Fruit fly (Drosophila melanogaster) whole organism, embryonic: Measurements from ENCODE around the gene Glys.

Experiments
- Aef1 ChIP-seq: fragments of 200-800 bp; sonication (Bioruptor generic); IDR thresholded peaks from 3 replicates; pipeline ENCODE4 v1.3.6; 2022; ENCODE audit warnings: missing biosample characterization, missing genetic modification characterization
- Antp ChIP-seq: fragments of 200-800 bp; sonication (Bioruptor generic); optimal IDR thresholded peaks from 3 replicates; lab custom pipeline; 2016; ENCODE audit warnings: missing biosample characterization, missing genetic modification characterization
- B-H2 ChIP-seq: fragments of 200-800 bp; sonication (Bioruptor generic); optimal IDR thresholded peaks from 2 replicates; lab custom pipeline; 2018; ENCODE audit warnings: missing biosample characterization, mild to moderate bottlenecking, missing genetic modification characterization
- CG10462 ChIP-seq: fragments of 200-800 bp; sonication (Bioruptor generic); optimal IDR thresholded peaks from 2 replicates; lab custom pipeline; 2016; ENCODE audit warnings: missing biosample characterization, missing genetic modification characterization
- CG10654 ChIP-seq: fragments of 200-800 bp; sonication (Bioruptor generic); optimal IDR thresholded peaks from 2 replicates; lab custom pipeline; 2016; ENCODE audit warnings: missing biosample characterization, missing genetic modification characterization
- CG10959 ChIP-seq: fragments of 200-800 bp; sonication (Bioruptor generic); IDR thresholded peaks from 2 replicates; pipeline ENCODE4 v1.3.6; 2022; ENCODE audit warnings: missing biosample characterization, missing genetic modification characterization
- CG14965 ChIP-seq: fragments of 200-800 bp; sonication (Bioruptor generic); optimal IDR thresholded peaks from 2 replicates; lab custom pipeline; 2016; ENCODE audit warnings: missing biosample characterization, missing genetic modification characterization, borderline replicate concordance
- CG17568 ChIP-seq: fragments of 200-800 bp; sonication (Bioruptor generic); optimal IDR thresholded peaks from 2 replicates; lab custom pipeline; 2018; ENCODE audit warnings: missing biosample characterization, mild to moderate bottlenecking, missing genetic modification characterization, moderate library complexity
- CG2120 ChIP-seq: fragments of 200-800 bp; sonication (Bioruptor generic); optimal IDR thresholded peaks from 3 replicates; lab custom pipeline; 2016; ENCODE audit warnings: missing biosample characterization, missing genetic modification characterization
- CG34224 ChIP-seq: fragments of 200-800 bp; sonication (Bioruptor generic); IDR thresholded peaks from 3 replicates; pipeline ENCODE4 v1.3.6; 2022; ENCODE audit warnings: missing biosample characterization, missing genetic modification characterization; ENCODE audit not compliant: partially characterized antibody
- CG42726 ChIP-seq: fragments of 200-800 bp; sonication (Bioruptor generic); IDR thresholded peaks from 2 replicates; pipeline ENCODE4 v1.3.6; 2022; ENCODE audit warnings: missing biosample characterization, missing genetic modification characterization; ENCODE audit not compliant: partially characterized antibody
- CG43689 ChIP-seq: fragments of 200-800 bp; sonication (Bioruptor generic); IDR thresholded peaks from 2 replicates; pipeline ENCODE4 v1.3.6; 2022; ENCODE audit warnings: missing biosample characterization, missing genetic modification characterization
- CG4617 ChIP-seq: fragments of 200-800 bp; sonication (Bioruptor generic); optimal IDR thresholded peaks from 3 replicates; lab custom pipeline; 2016; ENCODE audit warnings: missing biosample characterization, missing genetic modification characterization, borderline replicate concordance
- CG6654 ChIP-seq: fragments of 200-800 bp; sonication (Bioruptor generic); optimal IDR thresholded peaks from 2 replicates; lab custom pipeline; 2017; ENCODE audit warnings: missing biosample characterization, mild to moderate bottlenecking, missing genetic modification characterization
- CG6854 ChIP-seq: fragments of 200-800 bp; sonication (Bioruptor generic); optimal IDR thresholded peaks from 3 replicates; lab custom pipeline; 2017; ENCODE audit warnings: missing biosample characterization, mild to moderate bottlenecking, missing genetic modification characterization
- CG7745 ChIP-seq: fragments of 200-800 bp; sonication (Bioruptor generic); optimal IDR thresholded peaks from 2 replicates; lab custom pipeline; 2018; ENCODE audit warnings: missing biosample characterization, mild to moderate bottlenecking, missing genetic modification characterization, moderate library complexity
- CG9727 ChIP-seq: fragments of 200-800 bp; sonication (Bioruptor generic); optimal IDR thresholded peaks from 3 replicates; lab custom pipeline; 2017; ENCODE audit warnings: missing biosample characterization, mild to moderate bottlenecking, missing genetic modification characterization
- CoRest ChIP-seq: fragments of 200-800 bp; sonication (Bioruptor generic); optimal IDR thresholded peaks from 3 replicates; lab custom pipeline; 2018; ENCODE audit warnings: missing biosample characterization, mild to moderate bottlenecking, missing genetic modification characterization, moderate library complexity
- Dbx ChIP-seq: fragments of 200-800 bp; sonication (Bioruptor generic); IDR thresholded peaks from 3 replicates; pipeline ENCODE4 v1.3.6; 2022; ENCODE audit warnings: missing biosample characterization, missing genetic modification characterization
- Deaf1 ChIP-seq: fragments of 200-800 bp; optimal IDR thresholded peaks from 3 replicates; lab custom pipeline; 2019; ENCODE audit warnings: missing biosample characterization, mild to moderate bottlenecking, missing genetic modification characterization, moderate library complexity
- Dll ChIP-seq: fragments of 200-800 bp; sonication (Bioruptor generic); IDR thresholded peaks from 4 replicates; pipeline ENCODE4 v1.3.6; 2022; ENCODE audit warnings: missing biosample characterization, missing genetic modification characterization; ENCODE audit not compliant: partially characterized antibody
- Dref ChIP-seq: fragments of 200-800 bp; sonication (Bioruptor generic); IDR thresholded peaks from 2 replicates; pipeline ENCODE4 v1.3.6; 2022; ENCODE audit warnings: missing biosample characterization, missing genetic modification characterization
- E2f1 ChIP-seq: fragments of 200-800 bp; sonication (Bioruptor generic); IDR thresholded peaks from 2 replicates; pipeline ENCODE4 v1.3.6; 2022; ENCODE audit warnings: missing biosample characterization, missing genetic modification characterization
- Eip74EF ChIP-seq, 2 experiments: fragments of 200-800 bp in 1 of 2; fragments of >200 bp in 1 of 2; sonication (Bioruptor generic) in 1 of 2; optimal IDR thresholded peaks; 2 replicates each; lab custom pipeline; 2017 to 2019; ENCODE audit warnings: missing biosample characterization in 2 of 2, missing genetic modification characterization in 2 of 2, mild to moderate bottlenecking in 1 of 2, moderate library complexity in 1 of 2
- Fer3 ChIP-seq: fragments of 200-800 bp; sonication (Bioruptor generic); optimal IDR thresholded peaks from 2 replicates; lab custom pipeline; 2018; ENCODE audit warnings: missing biosample characterization, mild to moderate bottlenecking, missing genetic modification characterization, moderate library complexity
- H2.0 ChIP-seq: fragments of 200-800 bp; sonication (Bioruptor generic); IDR thresholded peaks from 2 replicates; pipeline ENCODE4 v1.3.6; 2022; ENCODE audit warnings: missing biosample characterization, missing genetic modification characterization
- Hmx ChIP-seq: fragments of 200-800 bp; sonication (Bioruptor generic); optimal IDR thresholded peaks from 2 replicates; lab custom pipeline; 2016; ENCODE audit warnings: missing biosample characterization, missing genetic modification characterization
- Hr3 ChIP-seq: fragments of 200-800 bp; sonication (Bioruptor generic); optimal IDR thresholded peaks from 3 replicates; lab custom pipeline; 2016; ENCODE audit warnings: missing biosample characterization, missing genetic modification characterization
- Max ChIP-seq: fragments of 200-800 bp; sonication (Bioruptor generic); optimal IDR thresholded peaks from 2 replicates; lab custom pipeline; 2016; ENCODE audit warnings: missing biosample characterization, mild to moderate bottlenecking, missing genetic modification characterization
- Ptx1 ChIP-seq: fragments of 200-800 bp; sonication (Bioruptor generic); IDR thresholded peaks from 2 replicates; pipeline ENCODE4 v1.3.6; 2022; ENCODE audit warnings: missing biosample characterization, missing genetic modification characterization
- Side ChIP-seq: fragments of 200-800 bp; sonication (Bioruptor generic); optimal IDR thresholded peaks from 2 replicates; lab custom pipeline; 2016; ENCODE audit warnings: missing biosample characterization, missing genetic modification characterization
- Sox100B ChIP-seq: fragments of 200-800 bp; sonication (Bioruptor generic); optimal IDR thresholded peaks from 3 replicates; lab custom pipeline; 2018; ENCODE audit warnings: missing biosample characterization, mild to moderate bottlenecking, missing genetic modification characterization
- Sox102F ChIP-seq: fragments of 200-800 bp; sonication (Bioruptor generic); optimal IDR thresholded peaks from 2 replicates; lab custom pipeline; 2018; ENCODE audit warnings: missing biosample characterization, mild to moderate bottlenecking, missing genetic modification characterization, moderate library complexity
- Spps ChIP-seq: fragments of 200-800 bp; sonication (Bioruptor generic); optimal IDR thresholded peaks from 2 replicates; lab custom pipeline; 2018; ENCODE audit warnings: missing biosample characterization, mild to moderate bottlenecking, missing genetic modification characterization
- ac ChIP-seq: fragments of 200-800 bp; sonication (Bioruptor generic); optimal IDR thresholded peaks from 3 replicates; lab custom pipeline; 2017; ENCODE audit warnings: missing biosample characterization, mild to moderate bottlenecking, missing genetic modification characterization
- ap ChIP-seq: fragments of 200-800 bp; sonication (Bioruptor generic); IDR thresholded peaks from 2 replicates; pipeline ENCODE4 v1.3.6; 2022; ENCODE audit warnings: missing biosample characterization, missing genetic modification characterization
- chif ChIP-seq, 2 experiments: fragments of 200-800 bp; sonication (Bioruptor generic); optimal IDR thresholded peaks; 3 replicates each; lab custom pipeline; 2016; ENCODE audit warnings: missing biosample characterization in 2 of 2, missing genetic modification characterization in 2 of 2
- danr ChIP-seq: fragments of 200-800 bp; sonication (Bioruptor generic); IDR thresholded peaks from 2 replicates; pipeline ENCODE4 v1.3.6; 2022; ENCODE audit warnings: missing biosample characterization, missing genetic modification characterization
- emc ChIP-seq: fragments of 200-800 bp; sonication (Bioruptor generic); optimal IDR thresholded peaks from 2 replicates; lab custom pipeline; 2016; ENCODE audit warnings: missing biosample characterization, missing genetic modification characterization
- fru ChIP-seq: fragments of >200 bp; optimal IDR thresholded peaks from 2 replicates; lab custom pipeline; 2017
- gem ChIP-seq: fragments of 200-800 bp; sonication (Bioruptor generic); optimal IDR thresholded peaks from 2 replicates; lab custom pipeline; 2019; ENCODE audit warnings: missing biosample characterization, mild to moderate bottlenecking, missing genetic modification characterization, moderate library complexity
- ind ChIP-seq: fragments of 200-800 bp; sonication (Bioruptor generic); optimal IDR thresholded peaks from 3 replicates; lab custom pipeline; 2016; ENCODE audit warnings: missing biosample characterization, missing genetic modification characterization
- jing ChIP-seq: fragments of 200-800 bp; sonication (Bioruptor generic); optimal IDR thresholded peaks from 2 replicates; lab custom pipeline; 2018; ENCODE audit warnings: missing biosample characterization, mild to moderate bottlenecking, missing genetic modification characterization
- kah ChIP-seq: fragments of 200-800 bp; sonication (Bioruptor generic); optimal IDR thresholded peaks from 2 replicates; lab custom pipeline; 2018; ENCODE audit warnings: missing biosample characterization, mild to moderate bottlenecking, missing genetic modification characterization
- klu ChIP-seq: fragments of 200-800 bp; sonication (Bioruptor generic); IDR thresholded peaks from 2 replicates; pipeline ENCODE4 v1.3.6; 2022; ENCODE audit warnings: missing biosample characterization, missing genetic modification characterization
- repo ChIP-seq: fragments of 200-800 bp; sonication (Bioruptor generic); optimal IDR thresholded peaks from 2 replicates; lab custom pipeline; 2016; ENCODE audit warnings: missing biosample characterization, missing genetic modification characterization
- sens-2 ChIP-seq: fragments of 200-800 bp; sonication (Bioruptor generic); IDR thresholded peaks from 2 replicates; pipeline ENCODE4 v1.3.6; 2022; ENCODE audit warnings: missing biosample characterization, missing genetic modification characterization
- seq ChIP-seq: fragments of 200-800 bp; sonication (Bioruptor generic); IDR thresholded peaks from 2 replicates; pipeline ENCODE4 v1.3.6; 2022; ENCODE audit warnings: missing biosample characterization, missing genetic modification characterization
- sna ChIP-seq: fragments of 200-800 bp; sonication (Bioruptor generic); IDR thresholded peaks from 2 replicates; pipeline ENCODE4 v1.3.6; 2022; ENCODE audit warnings: missing biosample characterization, missing genetic modification characterization; ENCODE audit not compliant: partially characterized antibody
- toy ChIP-seq: fragments of 200-800 bp; sonication (Bioruptor generic); IDR thresholded peaks from 2 replicates; pipeline ENCODE4 v1.3.6; 2022; ENCODE audit warnings: missing biosample characterization, missing genetic modification characterization

Glys gene

dm6 chr3R:15114465-15115228 lies 32.7 kb downstream of the Glys start (continued):
- TF ChIP-seq gem (tag; lab: Kevin White, UChicago): peak; percentile 67
- TF ChIP-seq repo (GFP tag; lab: Kevin White, UChicago): no peak
- no peak for TF ChIP-seq CG7745 (tag; lab: Kevin White, UChicago)
- TF ChIP-seq Dll (GFP tag; lab: Robert Waterston, UW): no peak
- TF ChIP-seq Hmx (GFP tag; lab: Kevin White, UChicago): no peak
- TF ChIP-seq Dref: no peak
- TF ChIP-seq Eip74EF (GFP tag; optimal IDR thresholded peaks at IDR 0.05; lab: Kevin White, UChicago): peak in 1 of 2 experiments; percentile 61
- no peak for TF ChIP-seq CG2120 (GFP tag; lab: Kevin White, UChicago)
- no peak for TF ChIP-seq emc (GFP tag; lab: Kevin White, UChicago)
- TF ChIP-seq Ptx1 (GFP tag; lab: Robert Waterston, UW): no peak
- TF ChIP-seq Side (GFP tag; lab: Kevin White, UChicago): no peak
- TF ChIP-seq klu: no peak
- no peak for TF ChIP-seq danr (GFP tag; lab: Robert Waterston, UW)
- no peak for TF ChIP-seq seq (GFP tag; lab: Robert Waterston, UW)
- TF ChIP-seq CG6854: no peak
- no peak for TF ChIP-seq sna (GFP tag; lab: Robert Waterston, UW)
- peak; percentile 60 for TF ChIP-seq Sox102F (GFP tag; lab: Kevin White, UChicago)
- no peak for TF ChIP-seq CG10959 (GFP tag; lab: Robert Waterston, UW)
- TF ChIP-seq ap (GFP tag; lab: Robert Waterston, UW): no peak
- no peak for TF ChIP-seq H2.0
- TF ChIP-seq Aef1 (GFP tag; lab: Robert Waterston, UW): no peak
- TF ChIP-seq B-H2 (GFP tag; lab: Kevin White, UChicago): no peak
- TF ChIP-seq Antp (GFP tag; lab: Kevin White, UChicago): no peak
- TF ChIP-seq ac (GFP tag; lab: Kevin White, UChicago): no peak
- peak; percentile 4 for TF ChIP-seq CG10654 (GFP tag; lab: Kevin White, UChicago)
- TF ChIP-seq E2f1 (GFP tag; lab: Robert Waterston, UW): no peak
- TF ChIP-seq Hr3: no peak
- TF ChIP-seq Deaf1 (tag; lab: Kevin White, UChicago): no peak
- TF ChIP-seq CG9727 (GFP tag; lab: Kevin White, UChicago): peak; percentile 43
- TF ChIP-seq Sox100B: peak; percentile 77
- no peak for TF ChIP-seq CG14965 (GFP tag; lab: Kevin White, UChicago)
- no peak for TF ChIP-seq Max
- no peak for TF ChIP-seq fru (lab: Kevin White, UChicago)
- no peak for TF ChIP-seq Spps
- no peak for TF ChIP-seq jing (GFP tag; lab: Kevin White, UChicago)
- no peak for TF ChIP-seq CG42726 (GFP tag; lab: Robert Waterston, UW)
- no peak for TF ChIP-seq CG17568
- no peak for TF ChIP-seq Fer3
- TF ChIP-seq Dbx (GFP tag; lab: Robert Waterston, UW): no peak
- no peak for TF ChIP-seq CG10462 (GFP tag; lab: Kevin White, UChicago)
- peak; percentile 31 for TF ChIP-seq CG6654 (GFP tag; lab: Kevin White, UChicago)
- no peak for TF ChIP-seq kah (GFP tag; lab: Kevin White, UChicago)
- no peak for TF ChIP-seq CG34224 (GFP tag; lab: Robert Waterston, UW)
- TF ChIP-seq chif (GFP tag; optimal IDR thresholded peaks at IDR 0.05; lab: Kevin White, UChicago): peak in 1 of 2 experiments; percentile 5
- TF ChIP-seq CG43689: no peak
- TF ChIP-seq CG4617: no peak
- no peak for TF ChIP-seq toy
- no peak for TF ChIP-seq sens-2
- peak; percentile 14 for TF ChIP-seq ind (GFP tag; lab: Kevin White, UChicago)
- peak; percentile 50 for TF ChIP-seq CoRest
